Fruit fly (Drosophila melanogaster): ENCODE data around the gene Inx6.

DNA sequence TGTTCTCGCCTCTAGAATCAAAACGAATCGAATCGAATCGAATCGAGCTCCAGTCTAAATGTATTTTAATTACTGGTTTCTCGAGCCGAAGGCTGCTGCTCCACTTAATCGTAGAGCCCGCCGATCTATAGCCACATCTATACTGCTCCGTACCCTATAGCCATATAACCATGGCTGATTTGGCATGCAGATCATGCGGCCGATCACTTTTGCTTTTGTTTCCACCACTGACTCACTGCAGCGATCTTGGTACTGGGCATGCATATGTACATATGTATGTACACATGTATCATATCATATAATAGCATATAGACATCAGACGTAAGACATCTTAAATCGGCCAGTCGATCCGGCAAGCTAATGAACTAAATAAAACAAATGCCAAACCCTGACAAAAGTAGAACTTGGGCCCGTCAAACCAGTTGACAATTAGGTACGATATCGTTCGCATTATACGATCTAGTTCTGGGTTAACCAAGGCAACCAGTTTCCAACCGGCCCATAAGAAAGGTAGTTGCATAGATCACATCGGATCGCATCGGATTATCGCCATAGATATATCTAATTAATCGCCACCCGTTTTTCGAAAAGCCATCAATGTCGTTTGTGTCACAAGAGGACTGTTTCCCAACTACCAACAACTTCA lies 24.2 kb downstream of the Inx6 start:
- TF ChIP-seq CG11617 (GFP tag; optimal IDR thresholded peaks at IDR 0.05) (no peak), cic (GFP tag; optimal IDR thresholded peaks at IDR 0.05) (no peak), ovo (GFP tag; optimal IDR thresholded peaks at IDR 0.05) (no peak), kay (GFP tag; ENCODE audit: borderline replicate concordance) (no peak), CG1620 (GFP tag; optimal IDR thresholded peaks at IDR 0.05) (no peak), CG12768 (GFP tag; optimal IDR thresholded peaks at IDR 0.05) (no peak)
